Fruit fly (Drosophila melanogaster): Measurements from ENCODE around the gene CG43390.
A peak's percentile ranks its signal among the peaks of the same experiment; 100 is the strongest.

CG43390 gene

DNA sequence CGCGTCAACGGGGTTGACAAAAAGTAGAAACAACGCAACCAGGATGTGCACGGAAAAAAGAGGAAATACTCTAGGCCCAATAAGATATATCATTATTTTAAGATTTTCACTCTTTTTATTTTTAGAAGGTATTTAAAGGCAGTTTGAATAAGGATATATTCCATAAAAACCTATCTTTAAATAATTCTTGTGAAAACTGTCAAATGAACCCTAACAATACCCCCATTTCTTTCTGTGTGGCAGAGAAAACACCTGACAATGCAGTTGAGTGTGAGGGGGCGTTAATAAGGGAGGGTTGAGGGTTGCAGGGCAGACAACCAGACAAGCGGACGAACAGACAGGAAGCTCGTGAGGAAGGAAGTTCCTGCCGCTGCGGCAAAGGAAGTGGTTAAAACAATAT is 27.8 kb downstream of the CG43390 start (continued):
- TF ChIP-seq klu (GFP tag; IDR thresholded peaks at IDR 0.05) (no peak), pfk (GFP tag; optimal IDR thresholded peaks at IDR 0.05) (no peak), aop (GFP tag; IDR thresholded peaks at IDR 0.05) (no peak), hbn (GFP tag; IDR thresholded peaks at IDR 0.05; ENCODE audit: partially characterized antibody) (no peak), CG34376 (GFP tag; optimal IDR thresholded peaks at IDR 0.05) (no peak), D19A (tag; optimal IDR thresholded peaks at IDR 0.05) (peak; percentile 61), CG18619 (GFP tag; optimal IDR thresholded peaks at IDR 0.05) (no peak), gsb-n (tag; optimal IDR thresholded peaks at IDR 0.05) (peak; percentile 34), TFAM (GFP tag; optimal IDR thresholded peaks at IDR 0.05) (no peak), Dref (GFP tag; IDR thresholded peaks at IDR 0.05) (no peak), slp2 (GFP tag; optimal IDR thresholded peaks at IDR 0.05) (no peak), CG32532 (GFP tag; IDR thresholded peaks at IDR 0.05) (no peak; the same call in 1 of the 2 replicates), ftz-f1 (GFP tag; optimal IDR thresholded peaks at IDR 0.05) (no peak), jing (GFP tag; optimal IDR thresholded peaks at IDR 0.05) (no peak), dan (GFP tag; IDR thresholded peaks at IDR 0.05) (no peak), Hsf (GFP tag; optimal IDR thresholded peaks at IDR 0.05) (peak; percentile 14), stwl (tag; optimal IDR thresholded peaks at IDR 0.05) (no peak), Dp (GFP tag; optimal IDR thresholded peaks at IDR 0.05) (no peak), Meics (GFP tag; optimal IDR thresholded peaks at IDR 0.05) (no peak), Hand (GFP tag; optimal IDR thresholded peaks at IDR 0.05) (no peak), trem (tag; optimal IDR thresholded peaks at IDR 0.05) (no peak), CG3065 (GFP tag; optimal IDR thresholded peaks at IDR 0.05) (no peak), CG6791 (GFP tag; IDR thresholded peaks at IDR 0.05; ENCODE audit: partially characterized antibody) (no peak), CG18599 (GFP tag; optimal IDR thresholded peaks at IDR 0.05) (peak; percentile 40), ERR (GFP tag; optimal IDR thresholded peaks at IDR 0.05) (no peak), bigmax (GFP tag; optimal IDR thresholded peaks at IDR 0.05) (no peak), Oli (tag; optimal IDR thresholded peaks at IDR 0.05) (peak; percentile 23), CG11696 (GFP tag; IDR thresholded peaks at IDR 0.05) (no peak), B-H2 (GFP tag; optimal IDR thresholded peaks at IDR 0.05) (no peak), E2f2 (GFP tag; IDR thresholded peaks at IDR 0.05) (no peak), D (optimal IDR thresholded peaks at IDR 0.05) (no peak), D (GFP tag; optimal IDR thresholded peaks at IDR 0.05) (peak; percentile 23), CG8281 (tag; optimal IDR thresholded peaks at IDR 0.05) (no peak), Ssrp (tag; optimal IDR thresholded peaks at IDR 0.05) (peak; percentile 15), fd96Cb (tag; optimal IDR thresholded peaks at IDR 0.05) (peak; percentile 41), ato (GFP tag; IDR thresholded peaks at IDR 0.05; ENCODE audit: partially characterized antibody) (no peak), Stat92E (GFP tag; optimal IDR thresholded peaks at IDR 0.05) (no peak), chn (GFP tag; optimal IDR thresholded peaks at IDR 0.05) (peak; percentile 13), Neu2 (GFP tag; optimal IDR thresholded peaks at IDR 0.05; ENCODE audit: borderline replicate concordance) (no peak), B-H1 (GFP tag; IDR thresholded peaks at IDR 0.05) (no peak), ab (GFP tag; optimal IDR thresholded peaks at IDR 0.05) (no peak), unc-4 (GFP tag; IDR thresholded peaks at IDR 0.05; ENCODE audit: partially characterized antibody) (no peak), mirr (GFP tag; optimal IDR thresholded peaks at IDR 0.05) (no peak), bab2 (GFP tag; optimal IDR thresholded peaks at IDR 0.05) (no peak), Deaf1 (tag; optimal IDR thresholded peaks at IDR 0.05) (no peak), CG14014 (GFP tag; IDR thresholded peaks at IDR 0.05) (no peak), Poxn (GFP tag; IDR thresholded peaks at IDR 0.05) (no peak), ssp (GFP tag; IDR thresholded peaks at IDR 0.05) (peak; percentile 38), CG31224 (GFP tag; IDR thresholded peaks at IDR 0.05) (no peak), CG34422 (GFP tag; IDR thresholded peaks at IDR 0.05) (peak; percentile 29; the same call in 1 of the 3 replicates), Pdp1 (GFP tag; optimal IDR thresholded peaks at IDR 0.05) (peak; percentile 3 to 26)
